Worm (Caenorhabditis elegans): ENCODE data around the gene C10C6.3.

The C10C6.3 gene

ce11 chrIV:11465125-11465524 is at the start of gene C10C6.3:
Gene C10C6.3 (minus strand): TSS chrIV:11465225.
- TF ChIP-seq nhr-67 (tag; optimal IDR thresholded peaks at IDR 0.05): no peak
- TF ChIP-seq nhr-25 (tag; optimal IDR thresholded peaks at IDR 0.05): no peak
- TF ChIP-seq ztf-11 (tag; optimal IDR thresholded peaks at IDR 0.05): no peak
- TF ChIP-seq fkh-2 (tag; optimal IDR thresholded peaks at IDR 0.05): no peak
- TF ChIP-seq tbx-2 (tag; optimal IDR thresholded peaks at IDR 0.05): no peak
- no peak for TF ChIP-seq aly-2 (tag; optimal IDR thresholded peaks at IDR 0.05)
- no peak for TF ChIP-seq nhr-77 (tag; optimal IDR thresholded peaks at IDR 0.05)
- no peak for TF ChIP-seq pqm-1 (tag; optimal IDR thresholded peaks at IDR 0.05)
- TF ChIP-seq skn-1 (tag; optimal IDR thresholded peaks at IDR 0.05): no peak
- TF ChIP-seq elt-2 (tag; optimal IDR thresholded peaks at IDR 0.05): no peak

- TF ChIP-seq hmg-11 (tag; optimal IDR thresholded peaks at IDR 0.05): no peak
- TF ChIP-seq ceh-9 (tag; optimal IDR thresholded peaks at IDR 0.05): no peak
- no peak for TF ChIP-seq lin-39 (tag; optimal IDR thresholded peaks at IDR 0.05)
- no peak for TF ChIP-seq fkh-10 (GFP tag; optimal IDR thresholded peaks at IDR 0.05)
- TF ChIP-seq egl-5 (tag; optimal IDR thresholded peaks at IDR 0.05): no peak
- no peak for TF ChIP-seq daf-12 (tag; optimal IDR thresholded peaks at IDR 0.05)
- no peak for TF ChIP-seq ztf-4 (tag; optimal IDR thresholded peaks at IDR 0.05)
- no peak for TF ChIP-seq lin-15B (tag; optimal IDR thresholded peaks at IDR 0.05)
- TF ChIP-seq ceh-82 (tag; optimal IDR thresholded peaks at IDR 0.05): no peak
- no peak for TF ChIP-seq nhr-237 (tag; optimal IDR thresholded peaks at IDR 0.05)
- no peak for TF ChIP-seq mml-1 (tag; optimal IDR thresholded peaks at IDR 0.05)
- TF ChIP-seq R02D3.7 (tag; optimal IDR thresholded peaks at IDR 0.05): no peak
- no peak for TF ChIP-seq pqm-1 (tag; optimal IDR thresholded peaks at IDR 0.05)
- TF ChIP-seq egl-27 (tag; optimal IDR thresholded peaks at IDR 0.05): no peak
Observed at ce11 chrIV:11510664-11511063, 45.6 kb upstream of the C10C6.3 start, which contains the start of gene M04B2.6. Gene M04B2.6 (minus strand): TSS chrIV:11510764.

ce11 chrIV:11504416-11504815 is 39.4 kb upstream of the C10C6.3 start, which contains the start of gene twk-25:
Gene twk-25 (plus strand): TSS chrIV:11504716.
- no peak for TF ChIP-seq ama-1 (optimal IDR thresholded peaks at IDR 0.05)
- TF ChIP-seq aly-2 (tag; optimal IDR thresholded peaks at IDR 0.05): no peak
- no peak for TF ChIP-seq nhr-25 (tag; optimal IDR thresholded peaks at IDR 0.05)
- no peak for TF ChIP-seq fkh-2 (tag; optimal IDR thresholded peaks at IDR 0.05)
- TF ChIP-seq unc-62 (GFP tag; optimal IDR thresholded peaks at IDR 0.05): no peak
- TF ChIP-seq mdl-1 (tag; optimal IDR thresholded peaks at IDR 0.05): no peak
- TF ChIP-seq lin-15B (tag; optimal IDR thresholded peaks at IDR 0.05): no peak
- no peak for TF ChIP-seq lsy-12 (tag; optimal IDR thresholded peaks at IDR 0.05)
- no peak for TF ChIP-seq elt-2 (tag; optimal IDR thresholded peaks at IDR 0.05)
- TF ChIP-seq ZK546.5 (tag; optimal IDR thresholded peaks at IDR 0.05): no peak
- TF ChIP-seq nhr-67 (tag; optimal IDR thresholded peaks at IDR 0.05): no peak

ce11 chrIV:11503654-11504053 is 38.6 kb upstream of the C10C6.3 start:
- no peak for TF ChIP-seq unc-62 (GFP tag; optimal IDR thresholded peaks at IDR 0.05)
- TF ChIP-seq ceh-28 (tag; optimal IDR thresholded peaks at IDR 0.05): peak; percentile 13
- peak; percentile 53 for TF ChIP-seq nhr-23 (tag; optimal IDR thresholded peaks at IDR 0.05)

ce11 chrIV:11500421-11500820 is 35.4 kb upstream of the C10C6.3 start, which contains the start of gene H21P03.10:
Gene H21P03.10 (plus strand): TSS chrIV:11500721.
- TF ChIP-seq nhr-11 (tag; optimal IDR thresholded peaks at IDR 0.05) (no peak), hmg-11 (tag; optimal IDR thresholded peaks at IDR 0.05) (no peak), elt-3 (tag; optimal IDR thresholded peaks at IDR 0.05) (no peak), fkh-10 (GFP tag; optimal IDR thresholded peaks at IDR 0.05) (no peak), unc-39 (tag; optimal IDR thresholded peaks at IDR 0.05) (no peak), nhr-77 (tag; optimal IDR thresholded peaks at IDR 0.05) (no peak), ZK546.5 (tag; optimal IDR thresholded peaks at IDR 0.05) (no peak), ceh-28 (tag; optimal IDR thresholded peaks at IDR 0.05) (no peak), fkh-2 (tag; optimal IDR thresholded peaks at IDR 0.05) (no peak), sea-2 (GFP tag; optimal IDR thresholded peaks at IDR 0.05) (no peak), fos-1 (tag; optimal IDR thresholded peaks at IDR 0.05) (no peak), lin-39 (tag; optimal IDR thresholded peaks at IDR 0.05) (no peak), skn-1 (tag; optimal IDR thresholded peaks at IDR 0.05) (no peak), egl-27 (tag; optimal IDR thresholded peaks at IDR 0.05) (no peak), zag-1 (tag; optimal IDR thresholded peaks at IDR 0.05) (no peak), nhr-28 (tag; optimal IDR thresholded peaks at IDR 0.05) (no peak), ceh-82 (tag; optimal IDR thresholded peaks at IDR 0.05) (no peak), elt-2 (tag; optimal IDR thresholded peaks at IDR 0.05) (no peak), daf-12 (tag; optimal IDR thresholded peaks at IDR 0.05) (no peak), ztf-4 (tag; optimal IDR thresholded peaks at IDR 0.05) (no peak)
